Worm (Caenorhabditis elegans) whole organism, early embryonic: ENCODE results near the gene grl-1.

ENCODE experiments used
- B0310.2 ChIP-seq: sonication (generic microtip); optimal IDR thresholded peaks from 2 replicates; lab custom pipeline; 2016; ENCODE audit warnings: mild to moderate bottlenecking, missing genetic modification characterization, missing compliant biosample characterization
- F13C5.2 ChIP-seq: sonication (generic microtip); optimal IDR thresholded peaks from 2 replicates; lab custom pipeline; 2017; ENCODE audit warnings: mild to moderate bottlenecking, missing genetic modification characterization, inconsistent platforms, missing compliant biosample characterization
- aly-1 ChIP-seq: sonication (generic microtip); optimal IDR thresholded peaks from 2 replicates; lab custom pipeline; 2016; ENCODE audit warnings: missing genetic modification characterization, missing compliant biosample characterization
- ama-1 ChIP-seq: fragments of 150-350 bp; optimal IDR thresholded peaks from 2 replicates; lab custom pipeline; 2014
- ceh-13 ChIP-seq: fragments of 200-800 bp; sonication (Bioruptor generic); optimal IDR thresholded peaks from 2 replicates; lab custom pipeline; 2018; ENCODE audit warnings: mild to moderate bottlenecking, missing genetic modification characterization, missing compliant biosample characterization
- ceh-36 ChIP-seq: sonication (generic microtip); optimal IDR thresholded peaks from 2 replicates; lab custom pipeline; 2016; ENCODE audit warnings: missing genetic modification characterization, inconsistent platforms, missing compliant biosample characterization
- ets-7 ChIP-seq: sonication (generic microtip); optimal IDR thresholded peaks from 2 replicates; lab custom pipeline; 2016; ENCODE audit warnings: missing genotype, missing genetic modification characterization, missing compliant biosample characterization
- flt-1 ChIP-seq: fragments of 200-800 bp; sonication (Bioruptor generic); IDR thresholded peaks from 2 replicates; pipeline ENCODE4 v1.3.6; 2022; ENCODE audit warnings: missing genetic modification characterization, missing compliant biosample characterization
- hmbx-1 ChIP-seq: sonication (generic microtip); optimal IDR thresholded peaks from 2 replicates; lab custom pipeline; 2016; ENCODE audit warnings: mild to moderate bottlenecking, missing genetic modification characterization, missing compliant biosample characterization
- hmg-4 ChIP-seq: fragments of 200-800 bp; sonication (Bioruptor generic); optimal IDR thresholded peaks from 2 replicates; lab custom pipeline; 2018; ENCODE audit warnings: mild to moderate bottlenecking, missing genetic modification characterization, missing compliant biosample characterization
- hnd-1 ChIP-seq: sonication (generic microtip); optimal IDR thresholded peaks from 2 replicates; lab custom pipeline; 2016; ENCODE audit warnings: missing genetic modification characterization, missing compliant biosample characterization
- pes-1 ChIP-seq: fragments of 200-800 bp; sonication (Bioruptor generic); IDR thresholded peaks from 2 replicates; pipeline ENCODE4 v1.3.6; 2022; ENCODE audit warnings: missing genetic modification reagents, missing genetic modification characterization, missing compliant biosample characterization
- scrt-1 ChIP-seq: fragments of 200-800 bp; sonication (Bioruptor generic); IDR thresholded peaks from 2 replicates; pipeline ENCODE4 v1.3.6; 2022; ENCODE audit warnings: missing genetic modification characterization, missing compliant biosample characterization
- sea-1 ChIP-seq: fragments of 200-800 bp; sonication (Bioruptor generic); conservative IDR thresholded peaks from 2 replicates; pipeline ENCODE4 v1.3.6; 2022; ENCODE audit warnings: missing genetic modification characterization, missing compliant biosample characterization
- tbx-11 ChIP-seq: fragments of 200-800 bp; sonication (Bioruptor generic); IDR thresholded peaks from 2 replicates; pipeline ENCODE4 v1.3.6; 2022; ENCODE audit warnings: missing genetic modification characterization, missing compliant biosample characterization
- tbx-37 ChIP-seq: fragments of 200-800 bp; sonication (Bioruptor generic); conservative IDR thresholded peaks from 2 replicates; pipeline ENCODE4 v1.3.6; 2022; ENCODE audit warnings: missing genetic modification reagents, missing genetic modification characterization, missing compliant biosample characterization
- tra-4 ChIP-seq: sonication (generic microtip); optimal IDR thresholded peaks from 2 replicates; lab custom pipeline; 2017; ENCODE audit warnings: missing genetic modification characterization, missing compliant biosample characterization

Gene grl-1

DNA sequence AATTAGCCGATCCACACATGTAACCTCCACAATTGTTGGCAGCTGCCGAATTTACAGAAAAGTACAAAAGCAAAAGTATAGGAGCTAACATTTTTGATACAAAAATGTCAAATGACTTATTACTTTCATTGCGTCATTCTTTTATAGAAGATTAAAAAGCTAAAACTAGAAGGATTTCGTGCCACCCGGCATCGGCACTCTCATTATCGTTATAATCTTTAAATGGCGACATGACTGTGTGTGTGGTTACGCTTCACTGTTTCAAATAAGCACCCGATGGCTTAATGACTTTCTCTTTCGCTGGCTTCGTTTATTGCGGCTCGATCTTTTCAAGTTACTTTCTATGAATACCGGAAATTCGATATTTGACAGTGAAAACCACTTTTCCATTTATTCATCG lies at the start of gene grl-1:
grl-1 (minus strand) TSS at position 101 of the 400 bp plus-strand sequence.
- no peak for TF ChIP-seq F13C5.2
- TF ChIP-seq hnd-1: no peak
- no peak for TF ChIP-seq hmg-4 (GFP tag; lab: Kevin White, UChicago)
- TF ChIP-seq B0310.2 (tag; lab: Kevin White, UChicago): no peak
- no peak for TF ChIP-seq tbx-11 (GFP tag; lab: Robert Waterston, UW)

DNA sequence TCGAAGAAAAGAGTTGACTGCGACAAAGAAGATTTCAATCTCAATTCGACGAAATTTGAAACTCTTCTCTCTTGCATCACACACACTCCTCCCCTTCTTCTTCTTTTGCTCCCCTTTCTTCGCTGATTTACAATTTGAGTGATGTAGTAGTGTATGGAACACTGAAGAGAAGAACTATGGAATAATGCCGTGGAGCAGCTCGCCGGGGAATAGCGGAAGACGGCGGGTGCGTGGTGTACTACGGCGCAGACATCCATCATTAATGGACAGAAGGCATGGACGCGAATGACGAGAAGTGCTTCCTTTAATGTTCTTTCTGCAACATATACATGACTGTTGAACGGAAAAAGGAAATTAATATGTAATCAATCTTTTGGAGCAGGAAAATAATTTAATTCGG lies 49.2 kb upstream of the grl-1 start:
- TF ChIP-seq ceh-36 (tag; lab: Kevin White, UChicago) (no peak), B0310.2 (tag; lab: Kevin White, UChicago) (no peak), tbx-37 (no peak), ceh-13 (GFP tag; lab: Kevin White, UChicago) (no peak), pes-1 (no peak), hmg-4 (GFP tag; lab: Kevin White, UChicago) (no peak), hnd-1 (no peak), hmbx-1 (tag; lab: Kevin White, UChicago) (no peak)

DNA sequence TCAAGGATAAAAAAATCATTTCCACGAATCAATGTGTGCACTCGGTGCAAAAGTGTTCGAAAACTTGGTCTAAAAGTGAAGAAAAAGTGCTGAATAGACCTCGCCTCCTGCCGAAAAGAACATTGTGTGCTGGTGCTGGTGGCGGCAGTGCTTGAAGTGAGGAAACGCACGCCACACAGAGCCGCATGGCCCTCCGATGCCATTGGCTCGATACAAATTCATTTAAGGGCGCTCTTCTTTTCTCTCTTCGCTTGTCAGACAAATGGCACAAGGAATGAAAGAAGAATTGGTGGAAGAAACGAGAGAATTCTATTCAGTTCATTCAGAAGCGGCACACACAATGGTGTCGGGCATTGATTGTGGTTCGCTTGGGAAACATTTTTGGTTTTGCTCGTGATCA lies 48.7 kb upstream of the grl-1 start:
- TF ChIP-seq aly-1: no peak
- no peak for TF ChIP-seq hnd-1
- no peak for TF ChIP-seq tbx-11 (GFP tag; lab: Robert Waterston, UW)
- no peak for TF ChIP-seq B0310.2 (tag; lab: Kevin White, UChicago)
- no peak for TF ChIP-seq tra-4
- TF ChIP-seq hmbx-1 (tag; lab: Kevin White, UChicago): no peak
- no peak for TF ChIP-seq hmg-4 (GFP tag; lab: Kevin White, UChicago)
- no peak for TF ChIP-seq ceh-13 (GFP tag; lab: Kevin White, UChicago)
- no peak for TF ChIP-seq ama-1 (lab: Kevin White, UChicago)

- no peak for TF ChIP-seq ets-7 (tag; lab: Kevin White, UChicago)
- no peak for TF ChIP-seq ceh-36 (tag; lab: Kevin White, UChicago)
- TF ChIP-seq sea-1 (GFP tag; lab: Robert Waterston, UW): no peak
- no peak for TF ChIP-seq tra-4
- no peak for TF ChIP-seq hmg-4 (GFP tag; lab: Kevin White, UChicago)
- no peak for TF ChIP-seq pes-1
- no peak for TF ChIP-seq hmbx-1 (tag; lab: Kevin White, UChicago)
- TF ChIP-seq scrt-1 (GFP tag; lab: Robert Waterston, UW): no peak
- no peak for TF ChIP-seq B0310.2 (tag; lab: Kevin White, UChicago)
- TF ChIP-seq ama-1 (lab: Kevin White, UChicago): no peak
- no peak for TF ChIP-seq flt-1 (GFP tag; lab: Robert Waterston, UW)
- TF ChIP-seq tbx-11 (GFP tag; lab: Robert Waterston, UW): no peak
- TF ChIP-seq ceh-13 (GFP tag; lab: Kevin White, UChicago): no peak
- TF ChIP-seq aly-1: no peak
- no peak for TF ChIP-seq F13C5.2
- TF ChIP-seq tbx-37: no peak
- TF ChIP-seq hnd-1: no peak
These were observed 47.7 kb upstream of the grl-1 start, which contains the start of gene klc-2 for ce11 chrV:5581312-5581711. klc-2 (minus strand) TSS chrV:5581412.

DNA sequence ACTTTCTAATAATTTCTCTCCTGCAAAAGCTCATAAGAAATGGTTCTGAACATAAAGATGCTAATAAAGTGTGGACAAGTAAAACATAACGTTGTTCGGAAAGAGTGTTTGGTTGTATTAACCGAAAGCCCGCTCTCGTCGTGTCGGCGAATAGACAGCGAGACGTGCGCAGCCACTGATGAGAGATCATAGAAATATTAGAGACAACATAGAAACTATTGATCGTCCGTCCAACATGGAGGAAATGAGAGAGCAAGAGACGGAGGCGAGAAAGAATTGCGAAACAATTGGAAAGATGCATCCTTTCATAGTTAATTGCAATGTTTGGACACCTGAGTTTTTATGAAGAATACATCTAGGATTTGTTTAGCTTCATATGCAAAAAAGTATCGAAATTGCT lies 46.9 kb upstream of the grl-1 start:
- TF ChIP-seq sea-1 (GFP tag; lab: Robert Waterston, UW) (no peak), F13C5.2 (peak; percentile 40)

DNA sequence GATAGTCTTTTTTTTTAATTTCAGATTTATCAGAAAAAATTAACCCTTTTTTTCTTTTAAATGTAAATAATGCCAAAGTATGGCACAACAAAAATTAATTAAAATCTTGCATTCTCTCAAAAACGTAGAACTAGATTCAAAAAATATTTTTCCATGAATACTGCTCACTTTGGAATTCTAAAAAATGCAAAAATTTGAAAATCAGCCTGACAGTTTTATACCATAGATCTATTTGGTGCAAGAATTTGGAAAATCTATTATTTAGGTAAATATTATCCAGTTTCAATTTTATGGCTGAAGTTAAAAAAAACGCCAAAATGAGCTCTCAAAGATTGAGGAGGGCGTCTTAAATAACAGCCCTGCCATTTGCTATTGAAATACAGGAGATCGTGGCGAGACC lies 46.0 kb upstream of the grl-1 start:
- TF ChIP-seq aly-1 (no peak), pes-1 (no peak)

- TF ChIP-seq sea-1 (GFP tag; lab: Robert Waterston, UW): no peak
- no peak for TF ChIP-seq B0310.2 (tag; lab: Kevin White, UChicago)
- TF ChIP-seq hmg-4 (GFP tag; lab: Kevin White, UChicago): no peak
- no peak for TF ChIP-seq tbx-37
- TF ChIP-seq flt-1 (GFP tag; lab: Robert Waterston, UW): no peak
- TF ChIP-seq ets-7 (tag; lab: Kevin White, UChicago): no peak
- no peak for TF ChIP-seq aly-1
- no peak for TF ChIP-seq F13C5.2
- no peak for TF ChIP-seq ceh-13 (GFP tag; lab: Kevin White, UChicago)
- no peak for TF ChIP-seq scrt-1 (GFP tag; lab: Robert Waterston, UW)
These were observed 42.4 kb upstream of the grl-1 start for ce11 chrV:5576008-5576407.

DNA sequence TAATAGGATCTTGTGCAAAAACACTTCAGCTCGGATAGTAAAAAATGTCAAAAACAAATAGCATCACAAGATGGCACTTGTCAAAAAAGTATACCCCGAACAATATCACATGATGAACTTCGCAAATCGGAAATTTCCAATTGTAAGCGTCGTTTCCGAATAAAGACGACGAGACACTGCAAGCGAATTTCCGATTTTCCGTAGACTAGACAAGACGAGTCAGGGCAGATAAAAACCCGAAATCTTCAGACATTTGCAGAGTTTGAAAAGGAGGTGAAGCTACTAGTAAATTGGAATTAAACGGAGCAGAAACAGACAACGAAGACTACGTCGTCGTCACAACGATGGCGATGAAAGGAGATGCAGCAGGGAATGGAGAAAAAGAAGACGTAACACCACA lies 38.0 kb upstream of the grl-1 start:
- TF ChIP-seq aly-1 (no peak), tbx-37 (no peak), hmg-4 (GFP tag; lab: Kevin White, UChicago) (no peak), F13C5.2 (no peak), tra-4 (no peak), ceh-36 (tag; lab: Kevin White, UChicago) (no peak), tbx-11 (GFP tag; lab: Robert Waterston, UW) (no peak), hmbx-1 (tag; lab: Kevin White, UChicago) (no peak), flt-1 (GFP tag; lab: Robert Waterston, UW) (no peak), ets-7 (tag; lab: Kevin White, UChicago) (no peak), pes-1 (no peak), ama-1 (lab: Kevin White, UChicago) (no peak), ceh-13 (GFP tag; lab: Kevin White, UChicago) (no peak)

DNA sequence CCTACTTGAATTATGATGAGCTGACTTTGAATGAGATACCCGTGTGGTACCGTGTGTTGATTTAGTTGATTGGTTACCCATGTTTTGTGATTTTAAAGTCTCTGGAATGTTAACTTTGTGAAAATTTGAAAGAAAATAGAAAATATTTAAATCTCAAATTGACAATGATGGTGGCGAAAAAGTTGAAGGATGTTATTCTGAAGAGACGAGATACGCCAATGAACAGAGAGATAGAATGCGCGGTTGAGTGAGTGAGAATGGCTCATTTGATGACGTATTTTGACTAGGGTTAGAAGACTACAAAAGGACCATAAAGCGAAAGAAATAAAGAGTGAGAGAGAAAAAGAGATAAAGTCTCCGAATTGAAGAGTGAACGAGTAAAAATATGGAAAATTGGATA lies 36.8 kb upstream of the grl-1 start, which contains the start of gene glb-6:
glb-6 (minus strand) TSS at position 101 of the 400 bp plus-strand sequence.
- TF ChIP-seq hnd-1: no peak
- TF ChIP-seq hmbx-1 (tag; lab: Kevin White, UChicago): no peak
- no peak for TF ChIP-seq F13C5.2
- no peak for TF ChIP-seq sea-1 (GFP tag; lab: Robert Waterston, UW)
- no peak for TF ChIP-seq ets-7 (tag; lab: Kevin White, UChicago)
- TF ChIP-seq ceh-36 (tag; lab: Kevin White, UChicago): no peak
- TF ChIP-seq B0310.2 (tag; lab: Kevin White, UChicago): no peak
- no peak for TF ChIP-seq ama-1 (lab: Kevin White, UChicago)
- no peak for TF ChIP-seq tbx-11 (GFP tag; lab: Robert Waterston, UW)
- TF ChIP-seq flt-1 (GFP tag; lab: Robert Waterston, UW): no peak
- TF ChIP-seq tra-4: no peak
- TF ChIP-seq pes-1: no peak
- TF ChIP-seq hmg-4 (GFP tag; lab: Kevin White, UChicago): no peak
